Worm (Caenorhabditis elegans) whole organism, L3 larva: ENCODE measurements around the gene rad-54.B.

Experiments used
- R02D3.7 ChIP-seq: fragments of 150-350 bp; optimal IDR thresholded peaks from 2 replicates; lab custom pipeline; 2014; ENCODE audit warnings: missing biosample characterization, missing genetic modification characterization
- ZK546.5 ChIP-seq: sonication (generic microtip); optimal IDR thresholded peaks from 2 replicates; lab custom pipeline; 2017; ENCODE audit warnings: missing biosample characterization, missing genetic modification characterization
- aly-2 ChIP-seq: fragments of 150-350 bp; optimal IDR thresholded peaks from 2 replicates; lab custom pipeline; 2014; ENCODE audit warnings: missing biosample characterization, missing genetic modification characterization
- ama-1 ChIP-seq: fragments of 150-350 bp; optimal IDR thresholded peaks from 2 replicates; lab custom pipeline; 2018
- ceh-16 ChIP-seq: sonication (generic microtip); optimal IDR thresholded peaks from 2 replicates; lab custom pipeline; 2017; ENCODE audit warnings: missing biosample characterization, missing genetic modification characterization
- ceh-28 ChIP-seq: fragments of 150-350 bp; optimal IDR thresholded peaks from 2 replicates; lab custom pipeline; 2014; ENCODE audit warnings: missing biosample characterization, missing genetic modification reagents, missing genetic modification characterization
- ceh-82 ChIP-seq: fragments of 150-350 bp; optimal IDR thresholded peaks from 2 replicates; lab custom pipeline; 2014; ENCODE audit warnings: missing biosample characterization, missing genetic modification characterization
- ceh-9 ChIP-seq: sonication (generic microtip); optimal IDR thresholded peaks from 2 replicates; lab custom pipeline; 2018; ENCODE audit warnings: missing biosample characterization, missing genetic modification characterization
- daf-12 ChIP-seq: fragments of 150-350 bp; optimal IDR thresholded peaks from 2 replicates; lab custom pipeline; 2014; ENCODE audit warnings: missing biosample characterization, missing genetic modification reagents, missing genetic modification characterization
- egl-27 ChIP-seq: sonication (generic microtip); optimal IDR thresholded peaks from 4 replicates; lab custom pipeline; 2017; ENCODE audit warnings: missing biosample characterization, missing genetic modification reagents, missing genetic modification characterization
- egl-5 ChIP-seq: fragments of 150-350 bp; optimal IDR thresholded peaks from 2 replicates; lab custom pipeline; 2017; ENCODE audit warnings: missing biosample characterization, missing genetic modification reagents, missing genetic modification characterization, inconsistent platforms
- elt-1 ChIP-seq: fragments of 150-350 bp; optimal IDR thresholded peaks from 2 replicates; lab custom pipeline; 2014; ENCODE audit warnings: missing biosample characterization, missing genetic modification characterization
- elt-2 ChIP-seq: sonication (generic microtip); optimal IDR thresholded peaks from 2 replicates; lab custom pipeline; 2016; ENCODE audit warnings: missing genetic modification reagents, mild to moderate bottlenecking, missing genetic modification characterization, missing compliant biosample characterization
- elt-3 ChIP-seq, 3 experiments: fragments of 150-350 bp in 1 of 3; sonication (generic microtip) in 2 of 3; optimal IDR thresholded peaks; 2 replicates in 2 of 3; 4 replicates in 1 of 3; lab custom pipeline; 2014 to 2017; ENCODE audit warnings: missing biosample characterization in 3 of 3, missing genetic modification characterization in 3 of 3
- eor-1 ChIP-seq, 2 experiments: fragments of 150-350 bp; optimal IDR thresholded peaks; 2 replicates each; lab custom pipeline; 2014 to 2018; ENCODE audit warnings: missing biosample characterization in 2 of 2, missing genetic modification characterization in 2 of 2
- fkh-10 ChIP-seq: sonication (generic microtip); optimal IDR thresholded peaks from 2 replicates; lab custom pipeline; 2017; ENCODE audit warnings: missing biosample characterization, missing genetic modification reagents, missing genetic modification characterization
- fkh-2 ChIP-seq: fragments of 150-350 bp; optimal IDR thresholded peaks from 2 replicates; lab custom pipeline; 2014; ENCODE audit warnings: missing biosample characterization, missing genetic modification reagents, missing genetic modification characterization
- fos-1 ChIP-seq: fragments of 150-350 bp; optimal IDR thresholded peaks from 2 replicates; lab custom pipeline; 2014; ENCODE audit warnings: missing biosample characterization, missing genetic modification characterization
- hmg-11 ChIP-seq: sonication (generic microtip); optimal IDR thresholded peaks from 2 replicates; lab custom pipeline; 2016; ENCODE audit warnings: missing genetic modification characterization, missing compliant biosample characterization
- jun-1 ChIP-seq: fragments of 150-350 bp; optimal IDR thresholded peaks from 2 replicates; lab custom pipeline; 2014; ENCODE audit warnings: missing biosample characterization, missing genetic modification reagents, missing genetic modification characterization
- lin-15B ChIP-seq: fragments of 150-350 bp; optimal IDR thresholded peaks from 2 replicates; lab custom pipeline; 2014; ENCODE audit warnings: missing biosample characterization, missing genetic modification characterization
- lin-39 ChIP-seq: fragments of 150-350 bp; optimal IDR thresholded peaks from 2 replicates; lab custom pipeline; 2018; ENCODE audit warnings: missing biosample characterization, missing genetic modification reagents, missing genetic modification characterization
- lsy-12 ChIP-seq: sonication (generic microtip); optimal IDR thresholded peaks from 2 replicates; lab custom pipeline; 2016; ENCODE audit warnings: mild to moderate bottlenecking, missing genetic modification characterization, missing compliant biosample characterization
- mdl-1 ChIP-seq: fragments of 150-350 bp; optimal IDR thresholded peaks from 2 replicates; lab custom pipeline; 2014; ENCODE audit warnings: missing biosample characterization, missing genetic modification characterization
- mml-1 ChIP-seq: fragments of 150-350 bp; sonication (generic microtip); optimal IDR thresholded peaks from 3 replicates; lab custom pipeline; 2014; ENCODE audit warnings: missing biosample characterization, missing genetic modification characterization
- nfya-1 ChIP-seq: sonication (generic microtip); optimal IDR thresholded peaks from 2 replicates; lab custom pipeline; 2017; ENCODE audit warnings: missing genetic modification characterization, mild to moderate bottlenecking, missing compliant biosample characterization, antibody characterized with exemption, moderate library complexity; ENCODE audit not compliant: insufficient read depth
- nhr-11 ChIP-seq: fragments of 150-350 bp; optimal IDR thresholded peaks from 2 replicates; lab custom pipeline; 2014; ENCODE audit warnings: missing biosample characterization, missing genetic modification characterization
- nhr-12 ChIP-seq: fragments of 150-350 bp; optimal IDR thresholded peaks from 2 replicates; lab custom pipeline; 2014; ENCODE audit warnings: missing biosample characterization, missing genetic modification characterization
- nhr-23 ChIP-seq: fragments of 150-350 bp; optimal IDR thresholded peaks from 2 replicates; lab custom pipeline; 2014; ENCODE audit warnings: missing biosample characterization, missing genetic modification reagents, missing genetic modification characterization
- nhr-237 ChIP-seq: fragments of 150-350 bp; optimal IDR thresholded peaks from 2 replicates; lab custom pipeline; 2014; ENCODE audit warnings: missing biosample characterization, missing genetic modification characterization
- nhr-25 ChIP-seq: sonication (generic microtip); optimal IDR thresholded peaks from 2 replicates; lab custom pipeline; 2017; ENCODE audit warnings: missing biosample characterization, missing genetic modification characterization
- nhr-28 ChIP-seq: fragments of 150-350 bp; optimal IDR thresholded peaks from 2 replicates; lab custom pipeline; 2014; ENCODE audit warnings: missing biosample characterization, missing genetic modification characterization
- nhr-43 ChIP-seq: sonication (generic microtip); optimal IDR thresholded peaks from 2 replicates; lab custom pipeline; 2016; ENCODE audit warnings: mild to moderate bottlenecking, missing genetic modification characterization, missing compliant biosample characterization; ENCODE audit not compliant: poor library complexity, severe bottlenecking
- nhr-67 ChIP-seq: fragments of 150-350 bp; optimal IDR thresholded peaks from 2 replicates; lab custom pipeline; 2014; ENCODE audit warnings: missing biosample characterization, missing genetic modification characterization
- nhr-76 ChIP-seq: fragments of 150-350 bp; sonication (generic microtip); optimal IDR thresholded peaks from 5 replicates; lab custom pipeline; 2014; ENCODE audit warnings: missing biosample characterization, missing genetic modification characterization
- nhr-77 ChIP-seq: fragments of 150-350 bp; optimal IDR thresholded peaks from 2 replicates; lab custom pipeline; 2014; ENCODE audit warnings: missing biosample characterization, missing genetic modification characterization
- pha-4 ChIP-seq: fragments of 150-350 bp; optimal IDR thresholded peaks from 2 replicates; lab custom pipeline; 2014; ENCODE audit warnings: missing biosample characterization, missing genetic modification reagents, missing genetic modification characterization
- pqm-1 ChIP-seq: fragments of 150-350 bp; optimal IDR thresholded peaks from 2 replicates; lab custom pipeline; 2017; ENCODE audit warnings: missing biosample characterization, missing genetic modification characterization, inconsistent platforms
- sea-2 ChIP-seq: fragments of 150-350 bp; sonication (generic microtip); optimal IDR thresholded peaks from 4 replicates; lab custom pipeline; 2014; ENCODE audit warnings: missing biosample characterization, missing genetic modification reagents, missing genetic modification characterization
- skn-1 ChIP-seq: fragments of 150-350 bp; optimal IDR thresholded peaks from 2 replicates; lab custom pipeline; 2014; ENCODE audit warnings: missing biosample characterization, missing genetic modification characterization
- snpc-4 ChIP-seq: fragments of 150-350 bp; optimal IDR thresholded peaks from 2 replicates; lab custom pipeline; 2014; ENCODE audit warnings: missing biosample characterization, missing genetic modification characterization
- tbx-2 ChIP-seq: sonication (generic microtip); optimal IDR thresholded peaks from 2 replicates; lab custom pipeline; 2016; ENCODE audit warnings: mild to moderate bottlenecking, missing genetic modification characterization, missing compliant biosample characterization
- unc-39 ChIP-seq: sonication (generic microtip); optimal IDR thresholded peaks from 4 replicates; lab custom pipeline; 2017; ENCODE audit warnings: missing biosample characterization, missing genetic modification characterization
- unc-62 ChIP-seq: fragments of 150-350 bp; sonication (generic microtip); optimal IDR thresholded peaks from 4 replicates; lab custom pipeline; 2014; ENCODE audit warnings: missing biosample characterization, missing genetic modification reagents, missing genetic modification characterization
- zag-1 ChIP-seq: fragments of 150-350 bp; optimal IDR thresholded peaks from 2 replicates; lab custom pipeline; 2014; ENCODE audit warnings: missing biosample characterization, missing genetic modification characterization
- ztf-11 ChIP-seq: fragments of 150-350 bp; optimal IDR thresholded peaks from 2 replicates; lab custom pipeline; 2014; ENCODE audit warnings: missing biosample characterization, missing genetic modification characterization
- ztf-4 ChIP-seq: fragments of 150-350 bp; optimal IDR thresholded peaks from 2 replicates; lab custom pipeline; 2014; ENCODE audit warnings: missing biosample characterization, missing genetic modification characterization

rad-54.B gene

ce11 chrIV:16962445-16962844, 12.6 kb downstream of the rad-54.B start:
- TF ChIP-seq unc-39 (tag; lab: Kevin White, UChicago) = no peak
- TF ChIP-seq sea-2 (GFP tag; lab: Kevin White, UChicago) = no peak
- TF ChIP-seq tbx-2 (tag; lab: Kevin White, UChicago) = no peak
- peak; percentile 25 for TF ChIP-seq ceh-28
- no peak for TF ChIP-seq ceh-82 (tag; lab: Kevin White, UChicago)

ce11 chrIV:16970390-16970789, 20.5 kb downstream of the rad-54.B start, which contains the start of gene rom-3:
rom-3 (minus strand) TSS chrIV:16970490.
- TF ChIP-seq nhr-11 (no peak), daf-12 (tag; lab: Kevin White, UChicago) (no peak)
- TF ChIP-seq, all 47 proteins: peak for 0

- TF ChIP-seq fkh-2 (tag; lab: Kevin White, UChicago) (no peak), lin-39 (tag; lab: Kevin White, UChicago) (no peak), sea-2 (GFP tag; lab: Kevin White, UChicago) (no peak), nhr-77 (tag; lab: Kevin White, UChicago) (no peak), eor-1 (tag; optimal IDR thresholded peaks at IDR 0.05; lab: Kevin White, UChicago) (no peak), fkh-10 (no peak), mdl-1 (no peak)
Measured at ce11 chrIV:16988397-16988796, 38.5 kb downstream of the rad-54.B start, which contains the start of gene nccd-1. nccd-1 (plus strand) TSS chrIV:16988697.

ce11 chrIV:16995425-16995824, 45.6 kb downstream of the rad-54.B start, which contains the start of gene rom-4:
rom-4 (plus strand) TSS chrIV:16995822.
- no peak for TF ChIP-seq ceh-9 (tag; lab: Kevin White, UChicago)
- TF ChIP-seq nhr-77 (tag; lab: Kevin White, UChicago) = no peak
- TF ChIP-seq nhr-237 (tag; lab: Kevin White, UChicago) = no peak
- no peak for TF ChIP-seq ama-1 (lab: Kevin White, UChicago)
- no peak for TF ChIP-seq fos-1
- no peak for TF ChIP-seq tbx-2 (tag; lab: Kevin White, UChicago)
- TF ChIP-seq ztf-4 (tag; lab: Kevin White, UChicago) = no peak
- TF ChIP-seq mml-1 (tag; lab: Kevin White, UChicago) = no peak
- TF ChIP-seq elt-1 (tag; lab: Kevin White, UChicago) = no peak
- TF ChIP-seq nhr-67 (tag; lab: Kevin White, UChicago) = no peak
- no peak for TF ChIP-seq ztf-11
- peak; percentile 17 for TF ChIP-seq lin-39 (tag; lab: Kevin White, UChicago)
- TF ChIP-seq unc-62 (GFP tag; lab: Kevin White, UChicago) = no peak
- no peak for TF ChIP-seq lsy-12 (tag; lab: Kevin White, UChicago)
- TF ChIP-seq elt-3 (tag; optimal IDR thresholded peaks at IDR 0.05; lab: Kevin White, UChicago) = no peak
- no peak for TF ChIP-seq ceh-16
- no peak for TF ChIP-seq fkh-2 (tag; lab: Kevin White, UChicago)
- peak; percentile 72 for TF ChIP-seq nfya-1 (tag; lab: Kevin White, UChicago)
- no peak for TF ChIP-seq egl-27 (tag; lab: Kevin White, UChicago)
- TF ChIP-seq nhr-43 (tag; lab: Kevin White, UChicago) = no peak
- no peak for TF ChIP-seq nhr-28
- no peak for TF ChIP-seq aly-2
- TF ChIP-seq lin-15B = peak; percentile 59
- TF ChIP-seq egl-5 = peak; percentile 34
- no peak for TF ChIP-seq R02D3.7 (tag; lab: Kevin White, UChicago)
- no peak for TF ChIP-seq fkh-10
- no peak for TF ChIP-seq sea-2 (GFP tag; lab: Kevin White, UChicago)
- no peak for TF ChIP-seq pqm-1 (tag; lab: Kevin White, UChicago)
- TF ChIP-seq elt-2 (tag; lab: Kevin White, UChicago) = no peak
- TF ChIP-seq daf-12 (tag; lab: Kevin White, UChicago) = no peak
- TF ChIP-seq ceh-82 (tag; lab: Kevin White, UChicago) = no peak
- TF ChIP-seq snpc-4 (tag; lab: Kevin White, UChicago) = peak; percentile 91
- TF ChIP-seq nhr-23 = peak; percentile 42
- TF ChIP-seq nhr-25 (tag; lab: Kevin White, UChicago) = peak; percentile 45
- no peak for TF ChIP-seq ZK546.5 (tag; lab: Kevin White, UChicago)
- no peak for TF ChIP-seq nhr-11
- TF ChIP-seq eor-1 (tag; optimal IDR thresholded peaks at IDR 0.05; lab: Kevin White, UChicago) = no peak
- no peak for TF ChIP-seq zag-1 (tag; lab: Kevin White, UChicago)
- peak; percentile 36 for TF ChIP-seq ceh-28
- TF ChIP-seq mdl-1 = no peak
- TF ChIP-seq jun-1 = no peak
- TF ChIP-seq hmg-11 (tag; lab: Kevin White, UChicago) = peak; percentile 54
- TF ChIP-seq unc-39 (tag; lab: Kevin White, UChicago) = no peak
- TF ChIP-seq nhr-12 (tag; lab: Kevin White, UChicago) = no peak
- peak; percentile 92 for TF ChIP-seq pha-4 (tag; lab: Kevin White, UChicago)
- TF ChIP-seq nhr-76 (tag; lab: Kevin White, UChicago) = no peak
- TF ChIP-seq skn-1 (tag; lab: Kevin White, UChicago) = no peak
